Fruit fly (Drosophila melanogaster) Kc167 (cell line): ENCODE data around the gene mRpL27.

Experiments
- Myc ChIP-seq: fragments of >200 bp; optimal IDR thresholded peaks from 2 replicates; lab custom pipeline; 2017; ENCODE audit warnings: missing external identifiers
- Sin3A ChIP-seq: fragments of >200 bp; optimal IDR thresholded peaks from 2 replicates; lab custom pipeline; 2018; ENCODE audit warnings: missing external identifiers
- h ChIP-seq: fragments of >200 bp; optimal IDR thresholded peaks from 3 replicates; lab custom pipeline; 2018; ENCODE audit warnings: missing external identifiers
- insv ChIP-seq: fragments of >200 bp; optimal IDR thresholded peaks from 3 replicates; lab custom pipeline; 2018; ENCODE audit warnings: missing external identifiers
- psq ChIP-seq: fragments of >200 bp; optimal IDR thresholded peaks from 2 replicates; lab custom pipeline; 2017; ENCODE audit warnings: missing external identifiers
- ttk ChIP-seq: sonication (Bioruptor generic); optimal IDR thresholded peaks from 2 replicates; lab custom pipeline; 2017; ENCODE audit warnings: missing external identifiers

The mRpL27 gene

dm6 chr2L:4459543-4459942 lies at the start of gene mRpL27, which contains the start of gene CG15435:
Gene mRpL27 (minus strand): TSS chr2L:4459638.
Gene CG15435 (plus strand): TSS chr2L:4459729.
- no peak for TF ChIP-seq Sin3A (lab: Kevin White, UChicago)
- TF ChIP-seq ttk (lab: Kevin White, UChicago): no peak
- TF ChIP-seq psq (lab: Kevin White, UChicago): no peak
- TF ChIP-seq h (lab: Kevin White, UChicago): no peak
- no peak for TF ChIP-seq insv (lab: Kevin White, UChicago)
- no peak for TF ChIP-seq Myc (lab: Kevin White, UChicago)

dm6 chr2L:4477978-4478377 lies 18.5 kb upstream of the mRpL27 start:
- TF ChIP-seq Myc (lab: Kevin White, UChicago) (no peak), Sin3A (lab: Kevin White, UChicago) (no peak), insv (lab: Kevin White, UChicago) (no peak), h (lab: Kevin White, UChicago) (no peak), ttk (lab: Kevin White, UChicago) (no peak), psq (lab: Kevin White, UChicago) (no peak)

- TF ChIP-seq Sin3A (lab: Kevin White, UChicago): no peak
- no peak for TF ChIP-seq ttk (lab: Kevin White, UChicago)
- TF ChIP-seq psq (lab: Kevin White, UChicago): no peak
- TF ChIP-seq Myc (lab: Kevin White, UChicago): no peak
Observed at dm6 chr2L:4476672-4477273, 17.3 kb upstream of the mRpL27 start, which contains the start of gene ine. Gene ine (minus strand): TSS chr2L:4477022.

dm6 chr2L:4475422-4475821 lies 16.0 kb upstream of the mRpL27 start:
- TF ChIP-seq Sin3A (lab: Kevin White, UChicago) (no peak), ttk (lab: Kevin White, UChicago) (no peak), h (lab: Kevin White, UChicago) (no peak), insv (lab: Kevin White, UChicago) (no peak), psq (lab: Kevin White, UChicago) (no peak), Myc (lab: Kevin White, UChicago) (no peak)

dm6 chr2L:4464946-4465345 lies 5.5 kb upstream of the mRpL27 start, which contains the start of gene FIG4:
Gene FIG4 (plus strand): TSS chr2L:4465174.
- TF ChIP-seq ttk (lab: Kevin White, UChicago): no peak
- TF ChIP-seq Sin3A (lab: Kevin White, UChicago): no peak
- TF ChIP-seq Myc (lab: Kevin White, UChicago): no peak
- TF ChIP-seq insv (lab: Kevin White, UChicago): no peak
- no peak for TF ChIP-seq h (lab: Kevin White, UChicago)
- TF ChIP-seq psq (lab: Kevin White, UChicago): no peak

- TF ChIP-seq h (lab: Kevin White, UChicago) (no peak), ttk (lab: Kevin White, UChicago) (no peak), psq (lab: Kevin White, UChicago) (no peak), Sin3A (lab: Kevin White, UChicago) (no peak), Myc (lab: Kevin White, UChicago) (no peak), insv (lab: Kevin White, UChicago) (no peak)
Observed at dm6 chr2L:4463323-4463722, 3.9 kb upstream of the mRpL27 start, which contains the start of the genes CG15443 and Paris. Gene CG15443 (minus strand): TSS chr2L:4463447. Gene Paris (plus strand): TSS chr2L:4463611.

dm6 chr2L:4458119-4459056 lies 1.1 kb downstream of the mRpL27 start, which contains the start of gene RpL27A:
Gene RpL27A (minus strand): TSS chr2L:4458364.
- TF ChIP-seq insv (lab: Kevin White, UChicago) (no peak), psq (lab: Kevin White, UChicago) (no peak), Sin3A (lab: Kevin White, UChicago) (no peak), Myc (lab: Kevin White, UChicago) (no peak), h (lab: Kevin White, UChicago) (no peak), ttk (lab: Kevin White, UChicago) (no peak)

dm6 chr2L:4456539-4456994 lies 2.9 kb downstream of the mRpL27 start, which contains the start of gene Gs1l:
Gene Gs1l (minus strand): TSS chr2L:4456807.
- TF ChIP-seq h (lab: Kevin White, UChicago): no peak
- TF ChIP-seq Sin3A (lab: Kevin White, UChicago): no peak
- no peak for TF ChIP-seq psq (lab: Kevin White, UChicago)
- TF ChIP-seq insv (lab: Kevin White, UChicago): no peak

dm6 chr2L:4454009-4454689 lies 5.3 kb downstream of the mRpL27 start, which contains the start of the genes Secp43 and ND-B8:
Gene Secp43 (minus strand): TSS chr2L:4454453.
Gene ND-B8 (plus strand): TSS chr2L:4454626.
- no peak for TF ChIP-seq insv (lab: Kevin White, UChicago)
- TF ChIP-seq ttk (lab: Kevin White, UChicago): no peak
- TF ChIP-seq Myc (lab: Kevin White, UChicago): no peak
- no peak for TF ChIP-seq psq (lab: Kevin White, UChicago)
- no peak for TF ChIP-seq h (lab: Kevin White, UChicago)
- TF ChIP-seq Sin3A (lab: Kevin White, UChicago): no peak

dm6 chr2L:4452798-4453197 lies 6.6 kb downstream of the mRpL27 start, which contains the start of gene CG15439:
Gene CG15439 (minus strand): TSS chr2L:4453038.
- TF ChIP-seq ttk (lab: Kevin White, UChicago) (no peak), Sin3A (lab: Kevin White, UChicago) (no peak), insv (lab: Kevin White, UChicago) (no peak), psq (lab: Kevin White, UChicago) (no peak), Myc (lab: Kevin White, UChicago) (no peak)
